Worm (Caenorhabditis elegans): ENCODE measurements around the gene Y116F11B.9.

Y116F11B.9 gene

ce11 chrV:19908854-19909253 is 41.1 kb upstream of the Y116F11B.9 start (continued):
- TF ChIP-seq unc-130 (tag; optimal IDR thresholded peaks at IDR 0.05) (no peak), unc-86 (tag; optimal IDR thresholded peaks at IDR 0.05) (no peak), F16B12.6 (tag; optimal IDR thresholded peaks at IDR 0.05) (peak; percentile 86), sptf-1 (tag; optimal IDR thresholded peaks at IDR 0.05) (no peak)

ce11 chrV:19907365-19907764 is 39.6 kb upstream of the Y116F11B.9 start, which contains the start of gene fars-2:
fars-2 (minus strand) TSS chrV:19907434.
- TF ChIP-seq sup-37 (GFP tag; optimal IDR thresholded peaks at IDR 0.05) (no peak), hpl-2 (GFP tag; optimal IDR thresholded peaks at IDR 0.05) (no peak), unc-86 (tag; optimal IDR thresholded peaks at IDR 0.05) (no peak), dsc-1 (tag; optimal IDR thresholded peaks at IDR 0.05) (no peak), F16B12.6 (tag; optimal IDR thresholded peaks at IDR 0.05) (no peak), snu-23 (GFP tag; optimal IDR thresholded peaks at IDR 0.05) (no peak), aly-2 (tag; optimal IDR thresholded peaks at IDR 0.05) (no peak), mep-1 (tag; optimal IDR thresholded peaks at IDR 0.05) (no peak), ceh-63 (GFP tag; optimal IDR thresholded peaks at IDR 0.05) (no peak), elt-2 (tag; optimal IDR thresholded peaks at IDR 0.05) (no peak), isw-1 (GFP tag; IDR thresholded peaks at IDR 0.05) (no peak), fkh-4 (tag; optimal IDR thresholded peaks at IDR 0.05; ENCODE audit: borderline replicate concordance) (no peak), lin-14 (GFP tag; optimal IDR thresholded peaks at IDR 0.05) (no peak), unc-98 (GFP tag; IDR thresholded peaks at IDR 0.05) (no peak), lin-13 (GFP tag; optimal IDR thresholded peaks at IDR 0.05) (no peak)

ce11 chrV:19905988-19906387 is 38.2 kb upstream of the Y116F11B.9 start:
- TF ChIP-seq hlh-17 (GFP tag; optimal IDR thresholded peaks at IDR 0.05; ENCODE audit: borderline replicate concordance) (no peak), lin-15B (tag; optimal IDR thresholded peaks at IDR 0.05) (no peak), sox-4 (tag; optimal IDR thresholded peaks at IDR 0.05) (no peak), rnt-1 (tag; optimal IDR thresholded peaks at IDR 0.05) (no peak), C04F5.9 (tag; optimal IDR thresholded peaks at IDR 0.05) (no peak), ceh-8 (GFP tag; optimal IDR thresholded peaks at IDR 0.05) (no peak), ztf-11 (tag; optimal IDR thresholded peaks at IDR 0.05) (no peak)

- no peak for TF ChIP-seq isw-1 (GFP tag; IDR thresholded peaks at IDR 0.05)
- TF ChIP-seq ces-1 (GFP tag; optimal IDR thresholded peaks at IDR 0.05) = no peak
- TF ChIP-seq jun-1 (tag; optimal IDR thresholded peaks at IDR 0.05) = no peak
- no peak for TF ChIP-seq nhr-84 (tag; optimal IDR thresholded peaks at IDR 0.05)
These were observed 37.0 kb upstream of the Y116F11B.9 start for ce11 chrV:19904790-19905189.

ce11 chrV:19901826-19902225 is 34.0 kb upstream of the Y116F11B.9 start:
- TF ChIP-seq nhr-90 (tag; optimal IDR thresholded peaks at IDR 0.05; ENCODE audit: poor library complexity) (no peak), unc-62 (GFP tag; optimal IDR thresholded peaks at IDR 0.05) (no peak), sup-37 (GFP tag; optimal IDR thresholded peaks at IDR 0.05) (no peak), isw-1 (GFP tag; IDR thresholded peaks at IDR 0.05) (no peak), efl-3 (GFP tag; optimal IDR thresholded peaks at IDR 0.05) (no peak), unc-30 (tag; optimal IDR thresholded peaks at IDR 0.05) (no peak), ztf-11 (tag; optimal IDR thresholded peaks at IDR 0.05) (no peak), mdl-1 (tag; optimal IDR thresholded peaks at IDR 0.05) (no peak), lin-13 (GFP tag; optimal IDR thresholded peaks at IDR 0.05) (no peak), fkh-4 (tag; optimal IDR thresholded peaks at IDR 0.05; ENCODE audit: borderline replicate concordance) (no peak)

ce11 chrV:19899167-19899566 is 31.4 kb upstream of the Y116F11B.9 start, which contains the start of gene Y116F11B.14:
Y116F11B.14 (plus strand) TSS chrV:19899467.
- TF ChIP-seq mab-9 (GFP tag; IDR thresholded peaks at IDR 0.05) = no peak
- TF ChIP-seq nhr-76 (tag; optimal IDR thresholded peaks at IDR 0.05) = no peak
- TF ChIP-seq nhr-20 (tag; optimal IDR thresholded peaks at IDR 0.05) = no peak
- no peak for TF ChIP-seq nhr-77 (tag; optimal IDR thresholded peaks at IDR 0.05)
- TF ChIP-seq egl-27 (tag; optimal IDR thresholded peaks at IDR 0.05) = no peak
- no peak for TF ChIP-seq fkh-4 (tag; optimal IDR thresholded peaks at IDR 0.05; ENCODE audit: borderline replicate concordance)
- TF ChIP-seq fos-1 (tag; optimal IDR thresholded peaks at IDR 0.05) = no peak
- no peak for TF ChIP-seq egl-13 (tag; optimal IDR thresholded peaks at IDR 0.05)
- no peak for TF ChIP-seq nhr-12 (tag; optimal IDR thresholded peaks at IDR 0.05)
- TF ChIP-seq ets-5 (GFP tag; IDR thresholded peaks at IDR 0.05) = no peak
- no peak for TF ChIP-seq ceh-63 (GFP tag; optimal IDR thresholded peaks at IDR 0.05)

Measured in whole organism, L1 larva.